Worm (Caenorhabditis elegans): Measurements from ENCODE around the gene hrg-7.

The hrg-7 gene

ce11 chrV:12741684-12742083, at the start of gene hrg-7:
TSS of gene hrg-7 (plus strand) at chrV:12742041.
- no peak for TF ChIP-seq ztf-29 (GFP tag; IDR thresholded peaks at IDR 0.05)
- TF ChIP-seq T22C8.4 (GFP tag; IDR thresholded peaks at IDR 0.05): no peak
- TF ChIP-seq flt-1 (GFP tag; IDR thresholded peaks at IDR 0.05): no peak
- no peak for TF ChIP-seq ztf-23 (GFP tag; IDR thresholded peaks at IDR 0.05)
- TF ChIP-seq cog-1 (tag; optimal IDR thresholded peaks at IDR 0.05): no peak
- no peak for TF ChIP-seq med-1 (GFP tag; optimal IDR thresholded peaks at IDR 0.05; ENCODE audit: insufficient read depth)
- TF ChIP-seq tab-1 (GFP tag; IDR thresholded peaks at IDR 0.05): no peak

DNA sequence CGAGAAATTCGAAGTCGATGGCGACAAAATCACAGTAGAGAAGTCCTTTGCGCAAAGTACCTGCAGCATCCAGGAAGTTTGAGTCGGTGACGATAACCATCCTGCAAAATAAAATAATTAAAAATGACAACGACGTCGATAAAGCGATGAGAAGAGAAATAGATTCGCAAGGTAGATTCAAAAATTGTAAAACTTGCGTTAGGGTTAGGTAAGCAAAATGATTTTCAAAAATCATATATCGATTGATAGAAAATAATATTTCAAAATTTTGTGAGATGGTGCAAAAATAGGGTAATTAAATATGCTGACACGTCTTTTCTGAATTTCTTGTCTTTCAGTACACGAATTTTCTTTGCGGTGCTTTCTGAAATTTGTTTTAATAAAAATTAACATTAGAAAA, 46.7 kb upstream of the hrg-7 start, which contains the start of gene parn-1:
TSS of gene parn-1 (minus strand) at position 101 of the 400 bp plus-strand sequence.
- TF ChIP-seq ztf-23 (GFP tag; IDR thresholded peaks at IDR 0.05) (no peak), ref-1 (GFP tag; conservative IDR thresholded peaks at IDR 0.05) (no peak), T22C8.4 (GFP tag; IDR thresholded peaks at IDR 0.05) (no peak), med-1 (GFP tag; optimal IDR thresholded peaks at IDR 0.05; ENCODE audit: insufficient read depth) (no peak), cog-1 (tag; optimal IDR thresholded peaks at IDR 0.05) (no peak)

DNA sequence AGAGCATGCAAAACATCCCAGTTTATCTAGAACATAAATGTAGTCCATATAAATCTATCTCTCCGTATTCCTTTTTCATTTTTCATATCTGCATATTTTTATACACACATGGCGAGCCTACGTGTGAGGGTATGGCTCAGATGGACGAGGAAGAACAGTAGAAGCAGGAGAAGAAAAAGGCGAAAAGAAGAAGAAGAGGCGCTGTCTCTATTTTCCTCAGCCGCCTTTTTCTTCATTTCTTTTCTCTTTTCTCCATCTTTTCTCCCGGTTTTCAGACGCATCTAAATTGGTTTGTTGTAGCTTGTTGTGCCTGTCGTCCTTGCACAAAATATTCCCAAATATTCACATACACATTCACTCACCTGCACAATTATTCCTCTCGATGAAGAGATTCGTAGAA, 45.9 kb upstream of the hrg-7 start, which contains the start of gene K10C8.4:
TSS of gene K10C8.4 (plus strand) at position 301 of the 400 bp plus-strand sequence.
- TF ChIP-seq ref-1 (GFP tag; conservative IDR thresholded peaks at IDR 0.05) (no peak), klf-2 (GFP tag; conservative IDR thresholded peaks at IDR 0.05) (no peak), med-1 (GFP tag; optimal IDR thresholded peaks at IDR 0.05; ENCODE audit: insufficient read depth) (no peak), flt-1 (GFP tag; IDR thresholded peaks at IDR 0.05) (no peak), ztf-29 (GFP tag; IDR thresholded peaks at IDR 0.05) (no peak), tab-1 (GFP tag; IDR thresholded peaks at IDR 0.05) (no peak), ztf-23 (GFP tag; IDR thresholded peaks at IDR 0.05) (no peak), T22C8.4 (GFP tag; IDR thresholded peaks at IDR 0.05) (no peak), cog-1 (tag; optimal IDR thresholded peaks at IDR 0.05) (no peak)

- TF ChIP-seq cog-1 (tag; optimal IDR thresholded peaks at IDR 0.05) (no peak), tab-1 (GFP tag; IDR thresholded peaks at IDR 0.05) (no peak), ztf-29 (GFP tag; IDR thresholded peaks at IDR 0.05) (no peak), flt-1 (GFP tag; IDR thresholded peaks at IDR 0.05) (no peak), ztf-23 (GFP tag; IDR thresholded peaks at IDR 0.05) (no peak), klf-2 (GFP tag; conservative IDR thresholded peaks at IDR 0.05) (no peak), ref-1 (GFP tag; conservative IDR thresholded peaks at IDR 0.05) (no peak), med-1 (GFP tag; optimal IDR thresholded peaks at IDR 0.05; ENCODE audit: insufficient read depth) (no peak), T22C8.4 (GFP tag; IDR thresholded peaks at IDR 0.05) (no peak)
Measured at ce11 chrV:12696790-12697189, 45.1 kb upstream of the hrg-7 start.

DNA sequence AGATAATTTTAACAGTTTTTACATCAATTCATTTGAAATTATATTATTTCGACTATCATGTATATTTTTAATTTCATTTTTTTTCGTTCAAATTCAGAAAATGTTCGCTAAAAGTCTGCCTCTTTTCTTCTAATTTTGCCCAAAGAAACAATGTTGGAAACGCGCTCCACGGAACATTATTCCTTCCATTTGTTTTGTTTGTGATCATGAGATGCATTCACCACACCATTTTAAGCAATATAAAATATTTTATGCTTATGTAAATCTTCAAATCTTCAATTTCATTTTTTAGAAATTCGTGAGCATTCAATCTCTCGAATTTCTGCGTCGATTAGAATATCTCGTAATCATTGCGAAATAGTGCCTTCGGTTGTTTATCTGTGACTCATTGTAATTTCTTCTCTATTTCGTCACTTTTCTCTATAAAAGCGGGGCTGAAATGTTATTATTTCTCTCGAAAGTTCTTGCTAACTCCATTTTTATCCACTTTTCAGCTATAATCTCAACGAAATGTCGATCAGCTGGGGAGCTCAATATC, 44.4 kb upstream of the hrg-7 start, which contains the start of gene istr-1:
TSS of gene istr-1 (plus strand) at position 495 of the 538 bp plus-strand sequence.
- TF ChIP-seq flt-1 (GFP tag; IDR thresholded peaks at IDR 0.05): no peak
- TF ChIP-seq ztf-23 (GFP tag; IDR thresholded peaks at IDR 0.05): no peak
- no peak for TF ChIP-seq med-1 (GFP tag; optimal IDR thresholded peaks at IDR 0.05; ENCODE audit: insufficient read depth)
- TF ChIP-seq cog-1 (tag; optimal IDR thresholded peaks at IDR 0.05): no peak
- no peak for TF ChIP-seq ref-1 (GFP tag; conservative IDR thresholded peaks at IDR 0.05)
- TF ChIP-seq ztf-29 (GFP tag; IDR thresholded peaks at IDR 0.05): no peak
- no peak for TF ChIP-seq T22C8.4 (GFP tag; IDR thresholded peaks at IDR 0.05)
- TF ChIP-seq tab-1 (GFP tag; IDR thresholded peaks at IDR 0.05): no peak
- TF ChIP-seq klf-2 (GFP tag; conservative IDR thresholded peaks at IDR 0.05): no peak

ce11 chrV:12701613-12702012, 40.2 kb upstream of the hrg-7 start:
- TF ChIP-seq tab-1 (GFP tag; IDR thresholded peaks at IDR 0.05) (no peak), med-1 (GFP tag; optimal IDR thresholded peaks at IDR 0.05; ENCODE audit: insufficient read depth) (no peak), ref-1 (GFP tag; conservative IDR thresholded peaks at IDR 0.05) (no peak), cog-1 (tag; optimal IDR thresholded peaks at IDR 0.05) (no peak), ztf-23 (GFP tag; IDR thresholded peaks at IDR 0.05) (no peak), T22C8.4 (GFP tag; IDR thresholded peaks at IDR 0.05) (no peak), klf-2 (GFP tag; conservative IDR thresholded peaks at IDR 0.05) (no peak), ztf-29 (GFP tag; IDR thresholded peaks at IDR 0.05) (no peak), flt-1 (GFP tag; IDR thresholded peaks at IDR 0.05) (no peak)

- TF ChIP-seq ref-1 (GFP tag; conservative IDR thresholded peaks at IDR 0.05) (no peak), tab-1 (GFP tag; IDR thresholded peaks at IDR 0.05) (no peak), klf-2 (GFP tag; conservative IDR thresholded peaks at IDR 0.05) (no peak), T22C8.4 (GFP tag; IDR thresholded peaks at IDR 0.05) (no peak), cog-1 (tag; optimal IDR thresholded peaks at IDR 0.05) (no peak), ztf-23 (GFP tag; IDR thresholded peaks at IDR 0.05) (no peak), ztf-29 (GFP tag; IDR thresholded peaks at IDR 0.05) (no peak)
Measured at ce11 chrV:12704077-12704476, 37.8 kb upstream of the hrg-7 start, which contains the start of gene R11D1.1. TSS of gene R11D1.1 (plus strand) at chrV:12704377.

DNA sequence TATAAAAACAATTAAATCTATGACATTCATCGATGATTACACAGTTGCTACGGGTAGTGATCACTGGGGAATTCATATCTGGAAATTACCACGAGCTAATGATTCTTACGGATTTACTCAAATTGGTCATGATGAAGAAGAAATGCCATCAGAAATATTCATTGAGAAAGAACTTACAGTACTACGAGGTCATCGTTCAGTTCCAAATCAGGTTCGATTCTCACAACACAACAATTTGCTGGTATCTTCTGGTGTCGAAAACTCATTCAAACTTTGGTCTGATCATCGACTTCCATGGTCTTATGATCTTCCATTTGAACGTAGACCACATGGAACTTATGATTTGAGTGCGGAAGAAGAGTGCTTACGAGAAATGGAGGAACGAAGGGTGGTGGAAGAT, 35.3 kb upstream of the hrg-7 start:
- TF ChIP-seq ref-1 (GFP tag; conservative IDR thresholded peaks at IDR 0.05): no peak
- no peak for TF ChIP-seq T22C8.4 (GFP tag; IDR thresholded peaks at IDR 0.05)
- TF ChIP-seq tab-1 (GFP tag; IDR thresholded peaks at IDR 0.05): no peak
- no peak for TF ChIP-seq ztf-29 (GFP tag; IDR thresholded peaks at IDR 0.05)

- TF ChIP-seq flt-1 (GFP tag; IDR thresholded peaks at IDR 0.05): no peak
- TF ChIP-seq ztf-23 (GFP tag; IDR thresholded peaks at IDR 0.05): no peak
- no peak for TF ChIP-seq cog-1 (tag; optimal IDR thresholded peaks at IDR 0.05)
Measured at ce11 chrV:12708305-12708704, 33.5 kb upstream of the hrg-7 start, which contains the start of gene R11D1.2. TSS of gene R11D1.2 (plus strand) at chrV:12708605.

- TF ChIP-seq T22C8.4 (GFP tag; IDR thresholded peaks at IDR 0.05) (no peak), flt-1 (GFP tag; IDR thresholded peaks at IDR 0.05) (no peak), klf-2 (GFP tag; conservative IDR thresholded peaks at IDR 0.05) (no peak), med-1 (GFP tag; optimal IDR thresholded peaks at IDR 0.05; ENCODE audit: insufficient read depth) (no peak), ref-1 (GFP tag; conservative IDR thresholded peaks at IDR 0.05) (no peak), tab-1 (GFP tag; IDR thresholded peaks at IDR 0.05) (no peak), ztf-23 (GFP tag; IDR thresholded peaks at IDR 0.05) (no peak), cog-1 (tag; optimal IDR thresholded peaks at IDR 0.05) (no peak), ztf-29 (GFP tag; IDR thresholded peaks at IDR 0.05) (no peak)
Measured at ce11 chrV:12711999-12712398, 29.8 kb upstream of the hrg-7 start, which contains the start of gene R11D1.3. TSS of gene R11D1.3 (minus strand) at chrV:12712099.

All from whole organism, midembryonic.